Fruit fly (Drosophila melanogaster): ENCODE results near the gene CG15312.

The CG15312 gene

DNA sequence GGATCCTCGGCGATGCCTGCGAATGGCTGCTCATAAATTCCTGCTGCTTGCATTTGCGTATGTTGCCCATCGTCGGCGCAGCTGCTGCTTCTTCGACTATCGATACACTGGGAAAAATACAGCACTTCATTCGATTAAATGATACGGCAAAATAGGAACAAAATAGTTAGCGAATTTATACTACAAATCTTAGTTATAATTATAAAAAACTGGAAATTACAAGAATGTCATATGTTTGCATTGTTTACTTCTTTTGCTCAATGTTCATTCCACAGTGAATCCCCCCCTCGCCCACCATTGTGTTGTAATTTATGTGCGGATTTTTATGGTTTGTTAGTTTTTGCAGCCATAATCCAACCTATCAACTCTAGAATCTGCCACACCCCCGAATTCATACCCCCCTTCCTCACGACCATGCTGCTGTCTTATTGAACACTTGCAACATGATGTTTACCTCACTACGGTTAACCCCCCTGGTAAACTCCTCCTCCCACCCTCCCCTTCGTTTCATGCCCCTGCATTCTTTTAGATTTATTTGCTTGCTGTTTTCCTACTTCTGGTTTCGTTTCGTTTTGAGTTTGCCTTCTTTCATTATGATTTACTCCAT is 35.1 kb upstream of the CG15312 start (continued):
- TF ChIP-seq fd85E (GFP tag; optimal IDR thresholded peaks at IDR 0.05) (no peak), fkh (GFP tag; optimal IDR thresholded peaks at IDR 0.05) (no peak), CG8319 (GFP tag; optimal IDR thresholded peaks at IDR 0.05) (peak; percentile 6), Sox15 (GFP tag; optimal IDR thresholded peaks at IDR 0.05) (no peak), Ets96B (tag; optimal IDR thresholded peaks at IDR 0.05) (peak; percentile 75), CG16779 (tag; optimal IDR thresholded peaks at IDR 0.05) (peak; percentile 32), Blimp-1 (GFP tag; optimal IDR thresholded peaks at IDR 0.05) (no peak), CG3919 (GFP tag; optimal IDR thresholded peaks at IDR 0.05) (peak; percentile 75), CG6854 (GFP tag; optimal IDR thresholded peaks at IDR 0.05) (no peak), Eip78C (GFP tag) (peak; percentile 89), dsx (GFP tag; optimal IDR thresholded peaks at IDR 0.05; ENCODE audit: poor library complexity, severe bottlenecking) (peak; percentile 56), net (GFP tag; optimal IDR thresholded peaks at IDR 0.05) (peak; percentile 52), CG15336 (GFP tag; IDR thresholded peaks at IDR 0.05) (peak; percentile 74), CG31627 (GFP tag; optimal IDR thresholded peaks at IDR 0.05) (peak; percentile 25), spab (GFP tag; optimal IDR thresholded peaks at IDR 0.05) (peak; percentile 66), achi (GFP tag; optimal IDR thresholded peaks at IDR 0.05) (peak; percentile 70), CG6276 (GFP tag; optimal IDR thresholded peaks at IDR 0.05) (peak; percentile 30), fd59A (GFP tag; optimal IDR thresholded peaks at IDR 0.05) (peak; percentile 62), CG8632 (GFP tag; optimal IDR thresholded peaks at IDR 0.05) (peak; percentile 43), OdsH (GFP tag; optimal IDR thresholded peaks at IDR 0.05) (peak; percentile 69)

DNA sequence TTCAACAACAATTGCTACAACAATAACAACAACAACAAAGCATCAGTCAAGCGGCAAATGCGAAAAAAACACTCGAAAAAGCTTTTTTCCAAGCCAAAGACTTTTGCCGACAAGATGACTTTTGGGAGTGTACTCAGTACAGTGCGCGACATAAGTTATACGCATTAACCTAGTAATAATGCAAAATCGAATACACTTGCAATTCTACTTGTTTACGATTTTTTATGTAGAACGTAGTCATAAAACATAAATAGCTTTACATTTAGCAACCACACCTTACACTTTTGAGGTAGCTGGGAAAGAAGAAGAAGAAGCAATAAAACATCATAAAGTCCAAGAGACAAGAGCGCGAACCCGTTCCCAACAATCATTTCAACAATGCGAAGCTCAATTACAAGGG is 33.8 kb upstream of the CG15312 start:
- TF ChIP-seq CG10631 (GFP tag; optimal IDR thresholded peaks at IDR 0.05) (peak; percentile 43), cyc (GFP tag; optimal IDR thresholded peaks at IDR 0.05) (peak; percentile 72), fkh (GFP tag; optimal IDR thresholded peaks at IDR 0.05) (no peak), dsx (GFP tag; optimal IDR thresholded peaks at IDR 0.05; ENCODE audit: poor library complexity, severe bottlenecking) (peak; percentile 39), spab (GFP tag; optimal IDR thresholded peaks at IDR 0.05) (peak; percentile 17), CG3919 (GFP tag; optimal IDR thresholded peaks at IDR 0.05) (peak; percentile 68), pdm3 (GFP tag; optimal IDR thresholded peaks at IDR 0.05) (peak; percentile 72), Ets21C (GFP tag; optimal IDR thresholded peaks at IDR 0.05) (peak; percentile 57), lz (GFP tag; optimal IDR thresholded peaks at IDR 0.05) (peak; percentile 66), CG4318 (GFP tag; optimal IDR thresholded peaks at IDR 0.05) (peak; percentile 26), Gug (GFP tag; IDR thresholded peaks at IDR 0.05) (peak; percentile 51), ss (GFP tag; optimal IDR thresholded peaks at IDR 0.05) (peak in 1 of 2 experiments; percentile 2), Eip93F (GFP tag; optimal IDR thresholded peaks at IDR 0.05) (no peak), Sox14 (GFP tag; optimal IDR thresholded peaks at IDR 0.05) (peak; percentile 52), CG10669 (GFP tag; optimal IDR thresholded peaks at IDR 0.05) (peak; percentile 45), CG16779 (tag; optimal IDR thresholded peaks at IDR 0.05) (no peak), CG6808 (GFP tag; optimal IDR thresholded peaks at IDR 0.05) (peak; percentile 24), CG32006 (GFP tag; optimal IDR thresholded peaks at IDR 0.05) (peak; percentile 61), acj6 (GFP tag; optimal IDR thresholded peaks at IDR 0.05) (peak; percentile 64), CG11902 (GFP tag; optimal IDR thresholded peaks at IDR 0.05) (peak; percentile 48), Smox (GFP tag; optimal IDR thresholded peaks at IDR 0.05) (peak; percentile 72), OdsH (GFP tag; optimal IDR thresholded peaks at IDR 0.05) (peak; percentile 68), esn (GFP tag; optimal IDR thresholded peaks at IDR 0.05) (peak; percentile 78), CG11762 (GFP tag; optimal IDR thresholded peaks at IDR 0.05; ENCODE audit: insufficient read depth) (peak; percentile 39), svp (GFP tag) (peak; percentile 85), fd85E (GFP tag; optimal IDR thresholded peaks at IDR 0.05) (no peak), CG6163 (GFP tag; IDR thresholded peaks at IDR 0.05) (peak; percentile 76; the same call in 2 of the 3 replicates), topi (GFP tag; optimal IDR thresholded peaks at IDR 0.05) (peak; percentile 82), CG11294 (GFP tag; IDR thresholded peaks at IDR 0.05) (no peak), CG6792 (GFP tag; optimal IDR thresholded peaks at IDR 0.05) (peak; percentile 66), CG8632 (GFP tag; optimal IDR thresholded peaks at IDR 0.05) (peak; percentile 71), Eip78C (GFP tag) (peak; percentile 87), CG7368 (GFP tag; optimal IDR thresholded peaks at IDR 0.05) (peak; percentile 60), net (GFP tag; optimal IDR thresholded peaks at IDR 0.05) (peak; percentile 62), Sox102F (GFP tag; optimal IDR thresholded peaks at IDR 0.05) (peak; percentile 70), CG31627 (GFP tag; optimal IDR thresholded peaks at IDR 0.05) (peak; percentile 72), CG1621 (tag; optimal IDR thresholded peaks at IDR 0.05) (peak; percentile 23), Sox15 (GFP tag; optimal IDR thresholded peaks at IDR 0.05) (peak; percentile 45), vri (GFP tag; optimal IDR thresholded peaks at IDR 0.05) (peak; percentile 37), CG8319 (GFP tag; optimal IDR thresholded peaks at IDR 0.05) (peak; percentile 52)
